Fruit fly (Drosophila melanogaster) whole organism, prepupa: ENCODE data around the gene Atxn7.

ENCODE experiments used
- CG8119 ChIP-seq: fragments of 200-800 bp; sonication (Bioruptor generic); IDR thresholded peaks from 3 replicates; pipeline ENCODE4 v1.3.6; 2022; ENCODE audit warnings: missing biosample characterization, missing genetic modification characterization
- Ets96B ChIP-seq: fragments of 200-800 bp; optimal IDR thresholded peaks from 2 replicates; lab custom pipeline; 2019; ENCODE audit warnings: missing biosample characterization, mild to moderate bottlenecking, missing genetic modification characterization, moderate library complexity
- Hr39 ChIP-seq: fragments of 200-800 bp; sonication (Bioruptor generic); optimal IDR thresholded peaks from 2 replicates; lab custom pipeline; 2016; ENCODE audit warnings: missing biosample characterization, missing genetic modification characterization
- OdsH ChIP-seq: fragments of 200-800 bp; sonication (Bioruptor generic); optimal IDR thresholded peaks from 3 replicates; lab custom pipeline; 2016; ENCODE audit warnings: missing biosample characterization, missing genetic modification characterization

DNA sequence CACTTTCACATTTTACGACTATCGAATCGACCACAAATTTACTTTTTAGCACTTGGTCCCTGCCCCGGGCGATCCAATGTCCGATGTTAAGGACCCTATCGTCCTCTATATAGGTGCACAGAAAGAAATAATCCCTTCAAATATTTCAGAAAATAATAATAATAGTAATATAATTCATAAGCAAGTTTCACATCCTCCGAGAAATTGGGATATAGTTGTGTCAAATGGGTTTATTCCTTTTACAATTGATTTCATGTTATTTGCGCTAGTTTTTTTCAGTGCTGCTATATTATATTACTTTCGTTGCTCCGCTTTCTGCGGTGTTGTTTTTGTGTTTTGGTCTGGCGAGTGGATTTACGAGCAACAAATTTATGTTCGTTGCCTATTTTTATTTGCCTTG is 27.2 kb upstream of the Atxn7 start:
- TF ChIP-seq Ets96B (tag; lab: Kevin White, UChicago) = no peak
- TF ChIP-seq CG8119 = no peak
- TF ChIP-seq OdsH (GFP tag; lab: Kevin White, UChicago) = no peak
- no peak for TF ChIP-seq Hr39 (GFP tag; lab: Kevin White, UChicago)
